Worm (Caenorhabditis elegans) whole organism, L1 larva: ENCODE data around the gene F37H8.6.

Experiments used
- alr-1 ChIP-seq: fragments of 200-800 bp; sonication (Bioruptor generic); optimal IDR thresholded peaks from 2 replicates; lab custom pipeline; 2018; ENCODE audit warnings: borderline replicate concordance, mild to moderate bottlenecking, missing genetic modification characterization, missing compliant biosample characterization
- fkh-10 ChIP-seq: sonication (generic microtip); optimal IDR thresholded peaks from 2 replicates; lab custom pipeline; 2017; ENCODE audit warnings: missing biosample characterization, missing genetic modification reagents, missing genetic modification characterization
- rnt-1 ChIP-seq: sonication (generic microtip); optimal IDR thresholded peaks from 2 replicates; lab custom pipeline; 2016; ENCODE audit warnings: mild to moderate bottlenecking, missing genetic modification characterization, moderate library complexity, missing compliant biosample characterization
- unc-30 ChIP-seq: sonication (generic microtip); optimal IDR thresholded peaks from 2 replicates; lab custom pipeline; 2017; ENCODE audit warnings: missing biosample characterization, missing genetic modification characterization

- TF ChIP-seq unc-30 (tag; lab: Kevin White, UChicago) = no peak
- no peak for TF ChIP-seq fkh-10 (GFP tag; lab: Kevin White, UChicago)
- no peak for TF ChIP-seq alr-1 (tag; lab: Kevin White, UChicago)
- TF ChIP-seq rnt-1 (tag; lab: Kevin White, UChicago) = no peak
Measured at ce11 chrII:11152495-11152894, 24.8 kb downstream of the F37H8.6 start, which contains the start of gene pqm-1.
